Fruit fly (Drosophila melanogaster): ENCODE results near the gene sturkopf.

sturkopf gene

DNA sequence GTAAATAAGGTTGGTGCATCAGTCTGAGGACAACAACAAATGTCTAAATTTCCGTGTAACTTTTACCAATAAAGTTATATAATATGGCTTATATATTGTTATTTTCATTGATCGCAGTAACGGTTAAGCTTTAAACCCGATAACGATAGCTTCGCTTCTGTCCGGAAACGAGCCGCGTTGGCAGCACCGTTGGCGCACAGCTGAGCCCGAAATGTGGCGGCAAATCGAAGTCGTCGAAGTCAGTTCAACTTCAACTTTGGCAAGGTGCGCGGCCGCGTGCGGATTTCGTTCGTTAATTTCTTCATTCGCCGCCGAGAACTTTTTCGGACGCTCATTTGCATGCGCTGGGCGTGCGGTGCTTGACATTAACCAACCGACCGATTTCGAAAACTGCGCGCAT lies 5.1 kb upstream of the sturkopf start, which contains the start of gene Myo61F (continued):
- no peak for TF ChIP-seq Abd-B (GFP tag; optimal IDR thresholded peaks at IDR 0.05)
- TF ChIP-seq so (GFP tag; IDR thresholded peaks at IDR 0.05) = no peak
- TF ChIP-seq Mad (GFP tag; optimal IDR thresholded peaks at IDR 0.05) = no peak
- peak; percentile 12 for TF ChIP-seq Sry-δ (GFP tag; optimal IDR thresholded peaks at IDR 0.05)
- peak; percentile 9 for TF ChIP-seq stwl (tag; optimal IDR thresholded peaks at IDR 0.05)
- no peak for TF ChIP-seq CG8924 (tag; optimal IDR thresholded peaks at IDR 0.05)
- TF ChIP-seq CG7928 (GFP tag; optimal IDR thresholded peaks at IDR 0.05) = peak; percentile 45
- peak; percentile 61; the same call in 1 of the 3 replicates for TF ChIP-seq CG34224 (GFP tag; IDR thresholded peaks at IDR 0.05; ENCODE audit: partially characterized antibody)
- TF ChIP-seq kay (GFP tag; optimal IDR thresholded peaks at IDR 0.05) = no peak
- no peak for TF ChIP-seq chif (GFP tag; optimal IDR thresholded peaks at IDR 0.05)
- TF ChIP-seq Opbp (GFP tag; IDR thresholded peaks at IDR 0.05; ENCODE audit: partially characterized antibody) = 0 out of 3 replicates have a peak, but pooled peaks have one; percentile 34
- peak; percentile 59 for TF ChIP-seq MBD-R2 (GFP tag; IDR thresholded peaks at IDR 0.05)
- TF ChIP-seq CG30020 (tag; optimal IDR thresholded peaks at IDR 0.05) = no peak
- peak; percentile 66 for TF ChIP-seq CG6791 (GFP tag; IDR thresholded peaks at IDR 0.05; ENCODE audit: partially characterized antibody)
- TF ChIP-seq sens (GFP tag) = peak; percentile 27
- TF ChIP-seq knrl (GFP tag; IDR thresholded peaks at IDR 0.05; ENCODE audit: partially characterized antibody) = 0 out of 3 replicates have a peak, but pooled peaks have one; percentile 23
- TF ChIP-seq pzg (GFP tag; optimal IDR thresholded peaks at IDR 0.05) = peak; percentile 74
- TF ChIP-seq shn (GFP tag; optimal IDR thresholded peaks at IDR 0.05) = no peak

DNA sequence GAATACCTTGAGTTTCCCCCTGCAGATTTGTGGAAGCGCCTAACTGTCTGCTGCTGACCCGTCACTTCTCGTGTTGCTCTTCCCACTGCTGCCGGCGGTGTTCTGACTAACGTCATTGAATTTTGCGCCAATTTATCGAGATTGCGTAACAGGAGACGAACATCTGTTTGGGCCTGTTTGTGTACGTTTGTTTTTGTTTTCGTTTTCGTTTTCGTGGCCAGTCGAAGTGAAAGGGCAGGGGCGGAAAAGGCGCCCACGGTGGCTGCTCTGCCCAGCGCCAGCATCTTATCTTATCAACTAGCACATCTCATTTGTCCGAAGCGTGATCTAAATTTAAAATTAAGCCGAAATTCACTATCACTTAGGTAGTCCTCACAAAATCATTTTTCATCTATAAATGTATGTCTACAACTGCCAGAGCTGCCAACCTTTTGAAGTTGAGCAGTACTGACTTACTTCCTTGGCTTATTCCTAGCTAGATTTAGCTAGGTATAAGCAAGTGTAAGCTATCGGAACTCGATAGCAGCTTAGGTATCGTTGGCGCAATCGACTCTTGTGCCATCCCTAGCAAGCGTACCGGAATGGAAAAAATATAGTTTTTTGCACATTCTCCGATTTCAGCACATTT lies 6.1 kb downstream of the sturkopf start, which contains the start of the genes Ctr9 and Nt5a:
Gene Ctr9, plus strand, starts transcription at position 220 of the 628 bp plus-strand sequence.
Gene Nt5a, minus strand, starts transcription at position 414 of the 628 bp plus-strand sequence.
- TF ChIP-seq CG11560 (tag; IDR thresholded peaks at IDR 0.05) = no peak
- no peak for TF ChIP-seq HLHmδ (GFP tag; optimal IDR thresholded peaks at IDR 0.05)
- no peak for TF ChIP-seq CG8765 (GFP tag; IDR thresholded peaks at IDR 0.05)
- peak; percentile 54 for TF ChIP-seq dm (GFP tag; optimal IDR thresholded peaks at IDR 0.05)
- TF ChIP-seq NfI (GFP tag; optimal IDR thresholded peaks at IDR 0.05) = peak; percentile 66
- TF ChIP-seq nau (GFP tag; optimal IDR thresholded peaks at IDR 0.05) = no peak
- TF ChIP-seq Hr39 (optimal IDR thresholded peaks at IDR 0.05) = no peak
- TF ChIP-seq CG11093 (GFP tag; IDR thresholded peaks at IDR 0.05) = no peak
- TF ChIP-seq klu (GFP tag; IDR thresholded peaks at IDR 0.05) = no peak
- no peak for TF ChIP-seq ewg (GFP tag; optimal IDR thresholded peaks at IDR 0.05)
- no peak for TF ChIP-seq prd (optimal IDR thresholded peaks at IDR 0.05)
- TF ChIP-seq prd (GFP tag; IDR thresholded peaks at IDR 0.05) = peak; percentile 45; the same call in 2 of the 3 replicates
- peak; percentile 79 for TF ChIP-seq BEAF-32 (GFP tag; optimal IDR thresholded peaks at IDR 0.05)
- peak; percentile 54; the same call in 2 of the 3 replicates for TF ChIP-seq CG7963 (GFP tag; IDR thresholded peaks at IDR 0.05; ENCODE audit: partially characterized antibody)
- no peak for TF ChIP-seq org-1 (GFP tag; optimal IDR thresholded peaks at IDR 0.05)
- peak; percentile 73 for TF ChIP-seq ssp (GFP tag; IDR thresholded peaks at IDR 0.05)
- no peak for TF ChIP-seq CG11085 (GFP tag; IDR thresholded peaks at IDR 0.05)
- TF ChIP-seq CG32767 (GFP tag; IDR thresholded peaks at IDR 0.05) = 0 out of 2 replicates have a peak, but pooled peaks have one; percentile 36
- TF ChIP-seq salm (tag; optimal IDR thresholded peaks at IDR 0.05) = no peak
- TF ChIP-seq fu2 (GFP tag; optimal IDR thresholded peaks at IDR 0.05) = peak; percentile 60
- TF ChIP-seq CG3838 (GFP tag; optimal IDR thresholded peaks at IDR 0.05) = no peak
- no peak for TF ChIP-seq disco-r (GFP tag; optimal IDR thresholded peaks at IDR 0.05)
- TF ChIP-seq Ravus (GFP tag; IDR thresholded peaks at IDR 0.05) = no peak
- TF ChIP-seq jigr1 (GFP tag; IDR thresholded peaks at IDR 0.05) = no peak
- TF ChIP-seq CG7745 (tag; optimal IDR thresholded peaks at IDR 0.05) = no peak
- TF ChIP-seq so (GFP tag; IDR thresholded peaks at IDR 0.05) = no peak
- no peak for TF ChIP-seq CG14667 (GFP tag; IDR thresholded peaks at IDR 0.05)
- TF ChIP-seq CG30403 (GFP tag; optimal IDR thresholded peaks at IDR 0.05) = peak; percentile 68
- no peak for TF ChIP-seq CG6654 (GFP tag; optimal IDR thresholded peaks at IDR 0.05)
- peak; percentile 85 for TF ChIP-seq Rfx (GFP tag; IDR thresholded peaks at IDR 0.05)
- no peak for TF ChIP-seq CG18619 (GFP tag; optimal IDR thresholded peaks at IDR 0.05)
- no peak for TF ChIP-seq chm (GFP tag; IDR thresholded peaks at IDR 0.05)
- TF ChIP-seq pan (optimal IDR thresholded peaks at IDR 0.05) = no peak
- TF ChIP-seq pan (GFP tag; optimal IDR thresholded peaks at IDR 0.05 in 1 of 2, IDR thresholded peaks at IDR 0.05 in 1 of 2) = no peak

Data from whole organism, embryonic.